Worm (Caenorhabditis elegans) whole organism, young adult: Measurements from ENCODE around the gene Y82E9BL.19.

Experiments used
- B0261.1 ChIP-seq: sonication (generic microtip); optimal IDR thresholded peaks from 2 replicates; lab custom pipeline; 2016; ENCODE audit warnings: mild to moderate bottlenecking, missing genetic modification characterization, moderate library complexity, missing compliant biosample characterization
- C06A6.2 ChIP-seq: fragments of 200-800 bp; sonication (Bioruptor generic); conservative IDR thresholded peaks from 2 replicates; pipeline ENCODE4 v1.3.6; 2022; ENCODE audit warnings: missing genetic modification characterization, missing compliant biosample characterization
- C17E4.6 ChIP-seq: fragments of 200-800 bp; sonication (Bioruptor generic); IDR thresholded peaks from 2 replicates; pipeline ENCODE4 v1.3.6; 2022; ENCODE audit warnings: missing genetic modification reagents, missing genetic modification characterization, missing compliant biosample characterization
- F33H1.4 ChIP-seq: fragments of 200-800 bp; sonication (Bioruptor generic); IDR thresholded peaks from 2 replicates; pipeline ENCODE4 v1.3.6; 2022; ENCODE audit warnings: missing genetic modification reagents, missing genetic modification characterization, missing compliant biosample characterization
- F52B5.7 ChIP-seq: sonication (generic microtip); optimal IDR thresholded peaks from 2 replicates; lab custom pipeline; 2016; ENCODE audit warnings: mild to moderate bottlenecking, missing genetic modification characterization, missing compliant biosample characterization
- Y53G8AR.9 ChIP-seq: fragments of 200-800 bp; sonication (Bioruptor generic); conservative IDR thresholded peaks from 2 replicates; pipeline ENCODE4 v1.3.6; 2022; ENCODE audit warnings: missing genetic modification reagents, missing genetic modification characterization, missing compliant biosample characterization
- Y56A3A.18 ChIP-seq: fragments of 200-800 bp; sonication (Bioruptor generic); IDR thresholded peaks from 2 replicates; pipeline ENCODE4 v1.3.6; 2022; ENCODE audit warnings: missing genetic modification reagents, missing genetic modification characterization, missing compliant biosample characterization
- ama-1 ChIP-seq, 3 experiments: fragments of 150-350 bp in 1 of 3; sonication (generic microtip) in 2 of 3; optimal IDR thresholded peaks; 2 replicates each; lab custom pipeline; 2014 to 2018; ENCODE audit warnings: missing biosample characterization in 2 of 3, missing genetic modification characterization in 2 of 3, missing genetic modification reagents in 2 of 3
- bed-1 ChIP-seq: fragments of 200-800 bp; sonication (Bioruptor generic); IDR thresholded peaks from 2 replicates; pipeline ENCODE4 v1.3.6; 2022; ENCODE audit warnings: missing genetic modification reagents, missing genetic modification characterization, missing compliant biosample characterization
- cebp-1 ChIP-seq, 2 experiments: fragments of 200-800 bp in 1 of 2; sonication (Bioruptor generic) in 1 of 2; sonication (generic microtip) in 1 of 2; IDR thresholded peaks in 1 of 2; optimal IDR thresholded peaks in 1 of 2; 2 replicates each; pipeline versions ENCODE4 v1.3.6 to Lab custom; 2017 to 2022; ENCODE audit warnings: missing compliant biosample characterization in 2 of 2, missing genetic modification characterization in 2 of 2, mild to moderate bottlenecking in 1 of 2, missing genetic modification reagents in 1 of 2, moderate library complexity in 1 of 2
- ceh-27 ChIP-seq: fragments of 200-800 bp; sonication (Bioruptor generic); optimal IDR thresholded peaks from 2 replicates; lab custom pipeline; 2018; ENCODE audit warnings: mild to moderate bottlenecking, missing genetic modification characterization, moderate library complexity, missing compliant biosample characterization
- ceh-79 ChIP-seq: sonication (generic microtip); optimal IDR thresholded peaks from 2 replicates; lab custom pipeline; 2017; ENCODE audit warnings: mild to moderate bottlenecking, missing genetic modification characterization, missing compliant biosample characterization
- ceh-91 ChIP-seq: fragments of 200-800 bp; sonication (Bioruptor generic); IDR thresholded peaks from 2 replicates; pipeline ENCODE4 v1.3.6; 2022; ENCODE audit warnings: missing genetic modification reagents, missing genetic modification characterization, missing compliant biosample characterization
- chd-7 ChIP-seq: sonication (generic microtip); optimal IDR thresholded peaks from 2 replicates; lab custom pipeline; 2016; ENCODE audit warnings: mild to moderate bottlenecking, missing genetic modification characterization, moderate library complexity, missing compliant biosample characterization
- efl-1 ChIP-seq: fragments of 150-350 bp; optimal IDR thresholded peaks from 2 replicates; lab custom pipeline; 2014; ENCODE audit warnings: missing biosample characterization, missing genetic modification reagents, missing genetic modification characterization
- ekl-4 ChIP-seq: fragments of 200-800 bp; sonication (Bioruptor generic); IDR thresholded peaks from 2 replicates; pipeline ENCODE4 v1.3.6; 2022; ENCODE audit warnings: missing genetic modification reagents, missing genetic modification characterization, missing compliant biosample characterization
- ets-4 ChIP-seq: fragments of 200-800 bp; sonication (Bioruptor generic); optimal IDR thresholded peaks from 2 replicates; lab custom pipeline; 2018; ENCODE audit warnings: mild to moderate bottlenecking, missing genetic modification characterization, missing compliant biosample characterization
- him-1 ChIP-seq: sonication (generic microtip); optimal IDR thresholded peaks from 2 replicates; lab custom pipeline; 2016; ENCODE audit warnings: missing genotype, missing genetic modification reagents, missing genetic modification characterization, missing compliant biosample characterization
- hmg-1.2 ChIP-seq: fragments of 200-800 bp; sonication (Bioruptor generic); IDR thresholded peaks from 2 replicates; pipeline ENCODE4 v1.3.6; 2022; ENCODE audit warnings: missing genetic modification reagents, missing genetic modification characterization, missing compliant biosample characterization
- lag-1 ChIP-seq: fragments of 200-800 bp; sonication (Bioruptor generic); IDR thresholded peaks from 2 replicates; pipeline ENCODE4 v1.3.6; 2022; ENCODE audit warnings: missing genetic modification reagents, missing genetic modification characterization, missing compliant biosample characterization
- madf-6 ChIP-seq: fragments of 200-800 bp; sonication (Bioruptor generic); IDR thresholded peaks from 2 replicates; pipeline ENCODE4 v1.3.6; 2022; ENCODE audit warnings: missing genetic modification reagents, missing genetic modification characterization, missing compliant biosample characterization
- madf-8 ChIP-seq: fragments of 200-800 bp; sonication (Bioruptor generic); conservative IDR thresholded peaks from 2 replicates; pipeline ENCODE4 v1.3.6; 2022; ENCODE audit warnings: missing genetic modification reagents, missing genetic modification characterization, missing compliant biosample characterization
- mcd-1 ChIP-seq: fragments of 200-800 bp; sonication (Bioruptor generic); IDR thresholded peaks from 2 replicates; pipeline ENCODE4 v1.3.6; 2022; ENCODE audit warnings: missing genetic modification reagents, missing genetic modification characterization, missing compliant biosample characterization
- mel-28 ChIP-seq: sonication (generic microtip); optimal IDR thresholded peaks from 2 replicates; lab custom pipeline; 2016; ENCODE audit warnings: borderline replicate concordance, mild to moderate bottlenecking, missing genetic modification characterization, missing compliant biosample characterization
- nhr-80 ChIP-seq: sonication (generic microtip); optimal IDR thresholded peaks from 2 replicates; lab custom pipeline; 2016; ENCODE audit warnings: missing genetic modification characterization, missing compliant biosample characterization
- snpc-3.4 ChIP-seq: sonication (generic microtip); optimal IDR thresholded peaks from 2 replicates; lab custom pipeline; 2017; ENCODE audit warnings: missing genetic modification characterization, mild to moderate bottlenecking, missing compliant biosample characterization, antibody characterized with exemption, moderate library complexity, missing genotype, missing genetic modification reagents
- somi-1 ChIP-seq: fragments of 200-800 bp; sonication (Bioruptor generic); optimal IDR thresholded peaks from 2 replicates; lab custom pipeline; 2018; ENCODE audit warnings: mild to moderate bottlenecking, missing genetic modification characterization, missing compliant biosample characterization
- sptf-2 ChIP-seq: fragments of 200-800 bp; sonication (Bioruptor generic); optimal IDR thresholded peaks from 2 replicates; lab custom pipeline; 2018; ENCODE audit warnings: mild to moderate bottlenecking, missing genetic modification characterization, missing compliant biosample characterization
- tbp1 ChIP-seq: fragments of 200-800 bp; sonication (Bioruptor generic); optimal IDR thresholded peaks from 2 replicates; lab custom pipeline; 2018; ENCODE audit warnings: mild to moderate bottlenecking, missing genetic modification characterization, missing compliant biosample characterization
- tbx-9 ChIP-seq: sonication (generic microtip); optimal IDR thresholded peaks from 2 replicates; lab custom pipeline; 2016; ENCODE audit warnings: borderline replicate concordance, missing genetic modification characterization, inconsistent platforms, missing compliant biosample characterization
- ztf-28 ChIP-seq: fragments of 200-800 bp; sonication (Bioruptor generic); IDR thresholded peaks from 2 replicates; pipeline ENCODE4 v1.3.6; 2022; ENCODE audit warnings: missing genetic modification reagents, missing genetic modification characterization, missing compliant biosample characterization
- ztf-6 ChIP-seq: fragments of 200-800 bp; sonication (Bioruptor generic); IDR thresholded peaks from 2 replicates; pipeline ENCODE4 v1.3.6; 2022; ENCODE audit warnings: missing genetic modification reagents, missing genetic modification characterization, missing compliant biosample characterization

Y82E9BL.19 gene

ce11 chrIII:1293135-1293534 is 38.7 kb upstream of the Y82E9BL.19 start, which contains the start of gene fbxa-36:
TSS of gene fbxa-36 (minus strand) at chrIII:1293235.
- no peak for TF ChIP-seq him-1 (tag; lab: Kevin White, UChicago)
- no peak for TF ChIP-seq ets-4
- TF ChIP-seq cebp-1 (GFP tag; IDR thresholded peaks at IDR 0.05; lab: Robert Waterston, UW): no peak
- TF ChIP-seq cebp-1 (tag; optimal IDR thresholded peaks at IDR 0.05; lab: Kevin White, UChicago): no peak
- no peak for TF ChIP-seq tbp1 (GFP tag; lab: Kevin White, UChicago)
- TF ChIP-seq mcd-1 (GFP tag; lab: Robert Waterston, UW): no peak

ce11 chrIII:1295149-1295716 is 36.6 kb upstream of the Y82E9BL.19 start, which contains the start of gene fbxa-35:
TSS of gene fbxa-35 (plus strand) at chrIII:1295666.
- TF ChIP-seq chd-7 (tag; lab: Kevin White, UChicago) (no peak), B0261.1 (tag; lab: Kevin White, UChicago) (no peak), nhr-80 (tag; lab: Kevin White, UChicago) (peak; percentile 13)

DNA sequence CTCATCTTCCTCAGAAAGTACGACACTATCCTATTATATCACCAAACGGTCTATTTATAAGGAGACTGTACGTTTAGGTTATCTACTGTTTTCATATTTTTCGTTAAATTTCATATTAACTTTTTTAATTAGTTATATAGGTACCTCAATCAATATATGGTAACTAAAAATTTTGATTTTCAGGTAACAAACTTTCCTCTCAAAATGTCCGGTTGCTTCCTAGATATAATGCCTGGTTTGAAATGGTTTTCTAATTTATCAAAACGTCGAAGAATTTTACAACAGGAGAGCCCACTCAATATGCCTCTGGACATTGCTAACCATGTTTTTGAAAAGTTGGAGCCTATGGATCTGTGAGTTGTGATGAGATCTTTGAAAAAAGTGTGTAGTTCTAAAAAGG is 34.2 kb upstream of the Y82E9BL.19 start, which contains the start of gene fbxa-28:
TSS of gene fbxa-28 (plus strand) at position 301 of the 400 bp plus-strand sequence.
- TF ChIP-seq madf-6 (GFP tag; lab: Robert Waterston, UW): no peak
- TF ChIP-seq C17E4.6 (GFP tag; lab: Robert Waterston, UW): no peak
- TF ChIP-seq Y56A3A.18: no peak
- no peak for TF ChIP-seq F52B5.7 (tag; lab: Kevin White, UChicago)

DNA sequence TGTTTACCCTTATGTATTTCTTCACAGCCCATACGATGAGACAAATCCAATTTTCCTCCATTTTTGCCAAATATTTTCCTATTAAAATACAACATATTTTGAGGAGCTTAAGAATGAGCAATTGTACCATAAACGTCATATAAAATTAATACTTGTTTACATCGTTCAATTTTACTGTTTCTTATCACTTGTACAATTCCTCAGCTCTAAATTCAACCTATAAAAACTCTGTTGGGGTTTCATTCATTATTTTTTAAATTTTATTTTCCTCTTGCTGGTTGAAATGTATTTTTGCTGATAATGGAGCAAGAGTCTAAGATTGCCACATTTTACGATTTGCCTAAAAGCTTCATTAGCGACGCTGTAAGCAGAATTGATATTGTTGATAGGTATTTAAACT is 28.4 kb upstream of the Y82E9BL.19 start, which contains the start of gene fbxa-75:
TSS of gene fbxa-75 (plus strand) at position 301 of the 400 bp plus-strand sequence.
- TF ChIP-seq mel-28 (tag; lab: Kevin White, UChicago): no peak
- no peak for TF ChIP-seq efl-1 (GFP tag; lab: Kevin White, UChicago)
- no peak for TF ChIP-seq ama-1 (optimal IDR thresholded peaks at IDR 0.05; lab: Kevin White, UChicago)
- no peak for TF ChIP-seq ama-1 (GFP tag; optimal IDR thresholded peaks at IDR 0.05; lab: Kevin White, UChicago)
- no peak for TF ChIP-seq ekl-4 (GFP tag; lab: Robert Waterston, UW)
- no peak for TF ChIP-seq lag-1 (GFP tag; lab: Robert Waterston, UW)
- no peak for TF ChIP-seq ztf-28 (GFP tag; lab: Robert Waterston, UW)
- TF ChIP-seq ceh-27 (GFP tag; lab: Kevin White, UChicago): no peak

- TF ChIP-seq hmg-1.2 (GFP tag; lab: Robert Waterston, UW) (peak; percentile 84), tbx-9 (tag; lab: Kevin White, UChicago) (no peak)
Observed at ce11 chrIII:1307333-1307732, 24.5 kb upstream of the Y82E9BL.19 start.

- TF ChIP-seq nhr-80 (tag; lab: Kevin White, UChicago) (peak; percentile 36), C06A6.2 (GFP tag; lab: Robert Waterston, UW) (no peak), madf-8 (GFP tag; lab: Robert Waterston, UW) (no peak), cebp-1 (GFP tag; IDR thresholded peaks at IDR 0.05; lab: Robert Waterston, UW) (peak; percentile 91), cebp-1 (tag; optimal IDR thresholded peaks at IDR 0.05; lab: Kevin White, UChicago) (peak; percentile 93)
Observed at ce11 chrIII:1308209-1308608, 23.6 kb upstream of the Y82E9BL.19 start, which contains the start of gene fbxa-79. TSS of gene fbxa-79 (minus strand) at chrIII:1308294.

DNA sequence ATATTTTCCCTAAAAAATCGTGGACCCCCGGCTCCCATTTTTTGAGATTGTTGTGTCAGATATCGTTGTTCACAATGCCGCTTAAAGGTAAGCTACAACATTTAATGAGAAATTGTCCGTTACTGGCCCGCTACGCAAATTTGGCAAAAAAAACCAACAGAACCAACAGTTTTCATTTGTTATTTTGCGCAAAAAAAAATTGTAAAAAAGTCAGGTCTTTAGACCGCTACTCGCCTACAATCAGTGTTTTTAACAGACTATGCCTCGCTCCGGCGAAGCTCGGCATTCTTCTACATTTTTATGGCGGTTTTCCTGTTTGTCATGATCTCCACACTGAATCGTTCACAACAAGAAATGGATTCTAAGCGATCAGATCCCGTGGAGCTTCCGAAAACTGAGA is 22.9 kb upstream of the Y82E9BL.19 start, which contains the start of gene Y82E9BL.12:
TSS of gene Y82E9BL.12 (plus strand) at position 301 of the 400 bp plus-strand sequence.
- TF ChIP-seq sptf-2 (GFP tag; lab: Kevin White, UChicago) (no peak), ceh-79 (tag; lab: Kevin White, UChicago) (no peak), Y53G8AR.9 (GFP tag; lab: Robert Waterston, UW) (no peak), ceh-91 (GFP tag; lab: Robert Waterston, UW) (no peak), somi-1 (GFP tag; lab: Kevin White, UChicago) (no peak), F33H1.4 (GFP tag; lab: Robert Waterston, UW) (no peak), ztf-6 (GFP tag; lab: Robert Waterston, UW) (no peak), ama-1 (optimal IDR thresholded peaks at IDR 0.05; lab: Kevin White, UChicago) (no peak), ama-1 (GFP tag; optimal IDR thresholded peaks at IDR 0.05; lab: Kevin White, UChicago) (no peak), bed-1 (GFP tag; lab: Robert Waterston, UW) (no peak), snpc-3.4 (tag; lab: Kevin White, UChicago) (no peak)
